Worm (Caenorhabditis elegans): ENCODE measurements around the gene K08B5.2.
A peak's percentile ranks its signal among the peaks of the same experiment; 100 is the strongest.

The K08B5.2 gene

DNA sequence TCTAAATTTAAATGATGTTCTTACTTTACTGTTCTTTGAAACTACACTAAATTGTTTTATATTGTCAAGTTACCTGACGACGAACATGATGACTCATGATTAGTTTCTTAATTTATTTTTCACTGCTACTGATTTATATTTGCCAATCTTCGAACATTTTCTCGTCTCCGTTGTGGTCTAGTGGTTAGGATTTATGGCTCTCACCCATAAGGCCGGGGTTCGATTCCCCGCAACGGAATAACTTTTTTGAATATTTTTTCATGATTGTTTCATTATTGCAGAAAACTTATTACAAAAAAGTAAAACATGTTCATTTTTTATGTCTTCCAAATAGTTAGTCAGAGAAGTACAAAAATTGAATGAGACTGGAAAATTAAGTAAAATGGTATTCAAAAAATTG lies 5.1 kb upstream of the K08B5.2 start (continued):
- TF ChIP-seq rpc-1 (optimal IDR thresholded peaks at IDR 0.05) = peak; percentile 83
- TF ChIP-seq rpc-1 (tag; optimal IDR thresholded peaks at IDR 0.05) = peak; percentile 97
- TF ChIP-seq snpc-3.4 (tag; optimal IDR thresholded peaks at IDR 0.05) = peak; percentile 88
- peak; percentile 49 for TF ChIP-seq nhr-90 (tag; optimal IDR thresholded peaks at IDR 0.05)
- TF ChIP-seq cebp-1 (GFP tag; IDR thresholded peaks at IDR 0.05) = peak; percentile 34; the same call in 1 of the 2 replicates
- no peak for TF ChIP-seq cebp-1 (tag; optimal IDR thresholded peaks at IDR 0.05)
- TF ChIP-seq lsy-27 (tag; optimal IDR thresholded peaks at IDR 0.05; ENCODE audit: borderline replicate concordance, insufficient read depth) = peak; percentile 37
- peak; percentile 72 for TF ChIP-seq lin-26 (GFP tag; IDR thresholded peaks at IDR 0.05)
- peak in 1 of 2 experiments; percentile 43 for TF ChIP-seq let-607 (tag; optimal IDR thresholded peaks at IDR 0.05)
- peak; percentile 66 for TF ChIP-seq nfyb-1 (GFP tag; IDR thresholded peaks at IDR 0.05)

DNA sequence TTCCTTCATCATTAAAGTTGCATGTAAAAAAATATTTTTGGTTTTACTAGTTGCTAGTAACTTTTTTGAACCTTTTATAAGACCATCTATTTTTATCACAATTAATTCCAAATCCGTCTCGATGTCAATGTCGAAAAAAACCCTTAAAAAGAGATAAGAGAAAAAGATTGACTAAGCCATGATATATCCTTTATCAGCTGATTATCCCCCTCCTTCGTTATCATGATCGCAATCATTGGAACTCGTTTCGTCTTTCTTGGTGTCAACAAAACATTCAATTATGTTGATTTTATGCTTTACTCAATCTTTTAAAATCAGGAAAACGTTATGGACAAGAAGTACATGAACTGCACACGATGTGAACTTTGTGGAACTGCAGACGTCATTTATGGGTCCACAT lies 4.4 kb upstream of the K08B5.2 start, which contains the start of gene K08B5.1:
K08B5.1 (plus strand) TSS at position 318 of the 400 bp plus-strand sequence.
- no peak for TF ChIP-seq mcd-1 (GFP tag; IDR thresholded peaks at IDR 0.05)
- TF ChIP-seq F37B4.10 (GFP tag; IDR thresholded peaks at IDR 0.05) = no peak
- no peak for TF ChIP-seq nhr-80 (tag; optimal IDR thresholded peaks at IDR 0.05)
- TF ChIP-seq xnd-1 (tag; optimal IDR thresholded peaks at IDR 0.05) = no peak
- no peak for TF ChIP-seq let-526 (GFP tag; IDR thresholded peaks at IDR 0.05)
- TF ChIP-seq ccch-3 (GFP tag; optimal IDR thresholded peaks at IDR 0.05) = no peak
- TF ChIP-seq snpc-1.1 (tag; optimal IDR thresholded peaks at IDR 0.05; ENCODE audit: insufficient read depth) = no peak
- TF ChIP-seq aptf-2 (GFP tag; conservative IDR thresholded peaks at IDR 0.05) = no peak
- no peak for TF ChIP-seq hmg-20 (GFP tag; IDR thresholded peaks at IDR 0.05)
- no peak for TF ChIP-seq unc-62 (GFP tag; optimal IDR thresholded peaks at IDR 0.05)
- no peak for TF ChIP-seq F10E7.11 (tag; optimal IDR thresholded peaks at IDR 0.05)
- TF ChIP-seq madf-8 (GFP tag; conservative IDR thresholded peaks at IDR 0.05) = no peak
- no peak for TF ChIP-seq C17E4.6 (GFP tag; IDR thresholded peaks at IDR 0.05)
- no peak for TF ChIP-seq egl-44 (GFP tag; IDR thresholded peaks at IDR 0.05)
- TF ChIP-seq D2030.7 (GFP tag; IDR thresholded peaks at IDR 0.05) = no peak
- TF ChIP-seq ceh-40 (GFP tag; IDR thresholded peaks at IDR 0.05) = no peak

DNA sequence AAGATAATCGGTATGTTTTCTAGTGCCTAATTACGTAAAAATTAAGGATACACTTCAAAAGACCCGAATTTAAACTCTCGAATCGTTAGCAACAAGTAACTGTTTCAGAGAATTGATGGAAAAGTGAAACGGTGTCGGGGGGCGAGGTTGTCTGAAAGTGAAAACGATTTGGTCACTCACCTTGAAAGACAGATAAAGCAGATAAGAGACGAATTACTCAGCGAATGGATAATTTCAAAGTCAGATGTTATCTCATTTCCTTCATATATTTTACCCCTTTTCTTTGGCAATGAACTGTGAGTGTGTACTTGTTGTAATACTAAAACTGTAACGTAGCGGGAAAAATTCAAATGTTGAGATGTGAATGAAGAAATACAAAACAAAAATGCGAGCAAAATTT lies 2.0 kb upstream of the K08B5.2 start:
- no peak for TF ChIP-seq hlh-12 (tag; optimal IDR thresholded peaks at IDR 0.05)
- no peak for TF ChIP-seq lin-35 (GFP tag; optimal IDR thresholded peaks at IDR 0.05)
- TF ChIP-seq sdz-38 (tag; optimal IDR thresholded peaks at IDR 0.05) = no peak
- TF ChIP-seq F22D6.2 (tag; optimal IDR thresholded peaks at IDR 0.05) = no peak
- no peak for TF ChIP-seq ceh-91 (GFP tag; IDR thresholded peaks at IDR 0.05)
- TF ChIP-seq bed-2 (GFP tag; IDR thresholded peaks at IDR 0.05) = no peak
- no peak for TF ChIP-seq hmg-20 (GFP tag; IDR thresholded peaks at IDR 0.05)
- no peak for TF ChIP-seq lir-1 (GFP tag; conservative IDR thresholded peaks at IDR 0.05)
- TF ChIP-seq F49E8.2 (tag; optimal IDR thresholded peaks at IDR 0.05; ENCODE audit: insufficient read depth) = no peak
- no peak for TF ChIP-seq ztf-28 (GFP tag; IDR thresholded peaks at IDR 0.05)
- no peak for TF ChIP-seq ama-1 (optimal IDR thresholded peaks at IDR 0.05)
- no peak for TF ChIP-seq ama-1 (GFP tag; optimal IDR thresholded peaks at IDR 0.05)
- no peak for TF ChIP-seq somi-1 (GFP tag; optimal IDR thresholded peaks at IDR 0.05)
- no peak for TF ChIP-seq Y79H2A.3 (GFP tag; conservative IDR thresholded peaks at IDR 0.05)
- no peak for TF ChIP-seq Y56A3A.18 (GFP tag; IDR thresholded peaks at IDR 0.05)
- no peak for TF ChIP-seq pbrm-1 (GFP tag; IDR thresholded peaks at IDR 0.05)
- TF ChIP-seq dox-1 (GFP tag; IDR thresholded peaks at IDR 0.05) = no peak
- TF ChIP-seq F23B12.7 (tag; optimal IDR thresholded peaks at IDR 0.05; ENCODE audit: insufficient read depth) = no peak

All from whole organism, young adult.